Worm (Caenorhabditis elegans) whole organism, early embryonic: ENCODE measurements around the gene C41H7.9.

Experiments used
- ama-1 ChIP-seq: fragments of 150-350 bp; optimal IDR thresholded peaks from 2 replicates; lab custom pipeline; 2014
- ceh-13 ChIP-seq: fragments of 200-800 bp; sonication (Bioruptor generic); optimal IDR thresholded peaks from 2 replicates; lab custom pipeline; 2018; ENCODE audit warnings: mild to moderate bottlenecking, missing genetic modification characterization, missing compliant biosample characterization
- flt-1 ChIP-seq: fragments of 200-800 bp; sonication (Bioruptor generic); IDR thresholded peaks from 2 replicates; pipeline ENCODE4 v1.3.6; 2022; ENCODE audit warnings: missing genetic modification characterization, missing compliant biosample characterization
- hmg-4 ChIP-seq: fragments of 200-800 bp; sonication (Bioruptor generic); optimal IDR thresholded peaks from 2 replicates; lab custom pipeline; 2018; ENCODE audit warnings: mild to moderate bottlenecking, missing genetic modification characterization, missing compliant biosample characterization
- sea-1 ChIP-seq: fragments of 200-800 bp; sonication (Bioruptor generic); conservative IDR thresholded peaks from 2 replicates; pipeline ENCODE4 v1.3.6; 2022; ENCODE audit warnings: missing genetic modification characterization, missing compliant biosample characterization
- tbx-37 ChIP-seq: fragments of 200-800 bp; sonication (Bioruptor generic); conservative IDR thresholded peaks from 2 replicates; pipeline ENCODE4 v1.3.6; 2022; ENCODE audit warnings: missing genetic modification reagents, missing genetic modification characterization, missing compliant biosample characterization

- TF ChIP-seq ama-1 (no peak), sea-1 (GFP tag; lab: Robert Waterston, UW) (no peak), hmg-4 (no peak), ceh-13 (GFP tag; lab: Kevin White, UChicago) (no peak), flt-1 (GFP tag; lab: Robert Waterston, UW) (no peak), tbx-37 (GFP tag; lab: Robert Waterston, UW) (no peak)
These were observed 42.2 kb upstream of the C41H7.9 start, which contains the start of gene lido-13 for ce11 chrII:3054221-3054620.
